Fruit fly (Drosophila melanogaster) whole organism, embryonic: Measurements from ENCODE around the gene Rab30.
A peak's percentile ranks its signal among the peaks of the same experiment; 100 is the strongest.

Experiments
- Awh ChIP-seq: fragments of 200-800 bp; sonication (Bioruptor generic); IDR thresholded peaks from 2 replicates; pipeline ENCODE4, ENCODE4 v1.3.6; 2022; ENCODE audit warnings: missing biosample characterization, missing genetic modification characterization
- CG11695 ChIP-seq: fragments of 200-800 bp; sonication (Bioruptor generic); IDR thresholded peaks from 3 replicates; pipeline ENCODE4 v1.3.6; 2022; ENCODE audit warnings: missing biosample characterization, missing genetic modification characterization
- CG14667 ChIP-seq: fragments of 200-800 bp; sonication (Bioruptor generic); IDR thresholded peaks from 2 replicates; pipeline ENCODE4 v1.3.6; 2022; ENCODE audit warnings: missing biosample characterization, missing genetic modification characterization
- CG15479 ChIP-seq: fragments of 200-800 bp; sonication (Bioruptor generic); optimal IDR thresholded peaks from 3 replicates; lab custom pipeline; 2019; ENCODE audit warnings: missing biosample characterization, mild to moderate bottlenecking, missing genetic modification characterization, moderate library complexity
- CG16779 ChIP-seq: fragments of 200-800 bp; sonication (Bioruptor generic); IDR thresholded peaks from 2 replicates; pipeline ENCODE4 v1.3.6; 2022; ENCODE audit warnings: missing biosample characterization, missing genetic modification characterization
- CG18764 ChIP-seq: fragments of 200-800 bp; sonication (Bioruptor generic); optimal IDR thresholded peaks from 3 replicates; lab custom pipeline; 2016; ENCODE audit warnings: missing biosample characterization, missing genetic modification characterization
- CG2202 ChIP-seq: fragments of 200-800 bp; sonication (Bioruptor generic); optimal IDR thresholded peaks from 2 replicates; lab custom pipeline; 2018; ENCODE audit warnings: missing biosample characterization, mild to moderate bottlenecking, missing genetic modification characterization
- CG2678 ChIP-seq: fragments of 200-800 bp; sonication (Bioruptor generic); optimal IDR thresholded peaks from 3 replicates; lab custom pipeline; 2019; ENCODE audit warnings: missing biosample characterization, mild to moderate bottlenecking, missing genetic modification characterization, moderate library complexity
- CG4360 ChIP-seq: fragments of 200-800 bp; sonication (Bioruptor generic); IDR thresholded peaks from 2 replicates; pipeline ENCODE4 v1.3.6; 2022; ENCODE audit warnings: missing biosample characterization, missing genetic modification characterization
- CG7372 ChIP-seq: fragments of 200-800 bp; sonication (Bioruptor generic); IDR thresholded peaks from 2 replicates; pipeline ENCODE4 v1.3.6; 2022; ENCODE audit warnings: missing biosample characterization, missing genetic modification characterization
- CG8089 ChIP-seq: fragments of 200-800 bp; sonication (Bioruptor generic); optimal IDR thresholded peaks from 3 replicates; lab custom pipeline; 2016; ENCODE audit warnings: missing biosample characterization, missing genetic modification characterization
- CTCF ChIP-seq: fragments of 200-800 bp; sonication (Bioruptor generic); optimal IDR thresholded peaks from 2 replicates; lab custom pipeline; 2017; ENCODE audit warnings: missing biosample characterization, mild to moderate bottlenecking, missing genetic modification characterization, moderate library complexity
- Gsc ChIP-seq: fragments of 200-800 bp; sonication (Bioruptor generic); IDR thresholded peaks from 2 replicates; pipeline ENCODE4 v1.3.6; 2022; ENCODE audit warnings: missing biosample characterization, missing genetic modification characterization
- Gug ChIP-seq: fragments of 200-800 bp; sonication (Bioruptor generic); IDR thresholded peaks from 4 replicates; pipeline ENCODE4 v1.3.6; 2022; ENCODE audit warnings: missing biosample characterization, missing genetic modification characterization
- H15 ChIP-seq: fragments of 200-800 bp; sonication (Bioruptor generic); IDR thresholded peaks from 3 replicates; pipeline ENCODE4 v1.3.6; 2022; ENCODE audit warnings: missing biosample characterization, missing genetic modification characterization
- HLHmδ ChIP-seq: fragments of 200-800 bp; sonication (Bioruptor generic); optimal IDR thresholded peaks from 2 replicates; lab custom pipeline; 2018; ENCODE audit warnings: missing biosample characterization, mild to moderate bottlenecking, missing genetic modification characterization, moderate library complexity
- HmgD ChIP-seq: fragments of 200-800 bp; sonication (Bioruptor generic); optimal IDR thresholded peaks from 3 replicates; lab custom pipeline; 2016; ENCODE audit warnings: missing biosample characterization, missing genetic modification characterization
- HmgZ ChIP-seq: fragments of 200-800 bp; sonication (Bioruptor generic); optimal IDR thresholded peaks from 2 replicates; lab custom pipeline; 2018; ENCODE audit warnings: missing biosample characterization, mild to moderate bottlenecking, missing genetic modification characterization
- Jarid2 ChIP-seq: fragments of 200-800 bp; sonication (Bioruptor generic); optimal IDR thresholded peaks from 3 replicates; lab custom pipeline; 2017; ENCODE audit warnings: mild to moderate bottlenecking, missing biosample characterization, missing genetic modification reagents, missing genetic modification characterization
- MESR4 ChIP-seq: fragments of 200-800 bp; sonication (Bioruptor generic); optimal IDR thresholded peaks from 2 replicates; lab custom pipeline; 2018; ENCODE audit warnings: missing biosample characterization, mild to moderate bottlenecking, missing genetic modification characterization, moderate library complexity
- MTF-1 ChIP-seq: fragments of 200-800 bp; sonication (Bioruptor generic); optimal IDR thresholded peaks from 2 replicates; lab custom pipeline; 2018; ENCODE audit warnings: missing biosample characterization, mild to moderate bottlenecking, missing genetic modification characterization, borderline replicate concordance
- Max ChIP-seq: fragments of 200-800 bp; sonication (Bioruptor generic); optimal IDR thresholded peaks from 2 replicates; lab custom pipeline; 2016; ENCODE audit warnings: missing biosample characterization, mild to moderate bottlenecking, missing genetic modification characterization
- Med ChIP-seq: fragments of 200-800 bp; sonication (Bioruptor generic); peaks from one replicate; lab custom pipeline; 2016; ENCODE audit warnings: missing biosample characterization, missing genetic modification characterization, mild to moderate bottlenecking, inconsistent platforms, moderate library complexity
- Mrtf ChIP-seq: fragments of 200-800 bp; sonication (Bioruptor generic); IDR thresholded peaks from 3 replicates; pipeline ENCODE4 v1.3.6; 2022; ENCODE audit warnings: missing biosample characterization, missing genetic modification characterization
- NC2α ChIP-seq: fragments of 200-800 bp; sonication (Bioruptor generic); optimal IDR thresholded peaks from 2 replicates; lab custom pipeline; 2016; ENCODE audit warnings: missing biosample characterization, missing genetic modification characterization
- Opbp ChIP-seq: fragments of 200-800 bp; sonication (Bioruptor generic); IDR thresholded peaks from 3 replicates; pipeline ENCODE4 v1.3.6; 2022; ENCODE audit warnings: missing biosample characterization, missing genetic modification characterization; ENCODE audit not compliant: partially characterized antibody
- Optix ChIP-seq: fragments of 200-800 bp; sonication (Bioruptor generic); IDR thresholded peaks from 3 replicates; pipeline ENCODE4 v1.3.6; 2022; ENCODE audit warnings: missing biosample characterization, missing genetic modification characterization
- Xbp1 ChIP-seq: fragments of 200-800 bp; sonication (Bioruptor generic); optimal IDR thresholded peaks from 3 replicates; lab custom pipeline; 2016; ENCODE audit warnings: missing biosample characterization, mild to moderate bottlenecking, missing genetic modification characterization
- amos ChIP-seq: fragments of 200-800 bp; sonication (Bioruptor generic); IDR thresholded peaks from 2 replicates; pipeline ENCODE4 v1.3.6; 2022; ENCODE audit warnings: missing biosample characterization, missing genetic modification characterization; ENCODE audit not compliant: partially characterized antibody
- bbx ChIP-seq: fragments of 200-800 bp; sonication (Bioruptor generic); IDR thresholded peaks from 2 replicates; pipeline ENCODE4 v1.3.6; 2022; ENCODE audit warnings: missing biosample characterization, missing genetic modification characterization; ENCODE audit not compliant: partially characterized antibody
- bsh ChIP-seq, 2 experiments: fragments of 200-800 bp; sonication (Bioruptor generic); optimal IDR thresholded peaks; 2 replicates each; lab custom pipeline; 2017 to 2018; ENCODE audit warnings: mild to moderate bottlenecking in 2 of 2, missing biosample characterization in 2 of 2, missing genetic modification characterization in 2 of 2, moderate library complexity in 1 of 2
- dm ChIP-seq: fragments of 200-800 bp; sonication (Bioruptor generic); optimal IDR thresholded peaks from 3 replicates; lab custom pipeline; 2016; ENCODE audit warnings: missing biosample characterization, missing genetic modification characterization
- gem ChIP-seq: fragments of 200-800 bp; sonication (Bioruptor generic); optimal IDR thresholded peaks from 2 replicates; lab custom pipeline; 2019; ENCODE audit warnings: missing biosample characterization, mild to moderate bottlenecking, missing genetic modification characterization, moderate library complexity
- kay ChIP-seq: fragments of 200-800 bp; sonication (Bioruptor generic); optimal IDR thresholded peaks from 2 replicates; lab custom pipeline; 2016; ENCODE audit warnings: missing biosample characterization, missing genetic modification characterization
- lbe ChIP-seq: fragments of 200-800 bp; sonication (Bioruptor generic); optimal IDR thresholded peaks from 2 replicates; lab custom pipeline; 2016; ENCODE audit warnings: missing biosample characterization, mild to moderate bottlenecking, missing genetic modification characterization
- lmd ChIP-seq: fragments of 200-800 bp; sonication (Bioruptor generic); IDR thresholded peaks from 2 replicates; pipeline ENCODE4 v1.3.6; 2022; ENCODE audit warnings: missing biosample characterization, missing genetic modification characterization
- nmo ChIP-seq: fragments of 200-800 bp; sonication (Bioruptor generic); optimal IDR thresholded peaks from 2 replicates; lab custom pipeline; 2018; ENCODE audit warnings: missing biosample characterization, mild to moderate bottlenecking, missing genetic modification characterization, moderate library complexity
- odd ChIP-seq: fragments of 200-800 bp; sonication (Bioruptor generic); optimal IDR thresholded peaks from 2 replicates; lab custom pipeline; 2017; ENCODE audit warnings: missing biosample characterization, mild to moderate bottlenecking, missing genetic modification characterization
- onecut ChIP-seq: fragments of 200-800 bp; sonication (Bioruptor generic); IDR thresholded peaks from 2 replicates; pipeline ENCODE4 v1.3.6; 2022; ENCODE audit warnings: missing biosample characterization, missing genetic modification characterization
- org-1 ChIP-seq: fragments of 200-800 bp; sonication (Bioruptor generic); optimal IDR thresholded peaks from 2 replicates; lab custom pipeline; 2017; ENCODE audit warnings: missing biosample characterization, missing genetic modification characterization
- pan ChIP-seq, 4 experiments: fragments of >200 bp in 3 of 4; fragments of 200-800 bp in 1 of 4; sonication (Bioruptor generic) in 1 of 4; optimal IDR thresholded peaks in 3 of 4; IDR thresholded peaks in 1 of 4; 2 replicates each; pipeline versions ENCODE4 v1.3.6 to Lab custom; 2017 to 2022; ENCODE audit warnings: missing biosample characterization in 2 of 4, missing genetic modification characterization in 2 of 4, mixed read lengths in 1 of 4
- pfk ChIP-seq: fragments of 200-800 bp; sonication (Bioruptor generic); optimal IDR thresholded peaks from 2 replicates; lab custom pipeline; 2018; ENCODE audit warnings: missing biosample characterization, mild to moderate bottlenecking, missing genetic modification characterization, moderate library complexity
- sc ChIP-seq, 3 experiments: fragments of >200 bp in 2 of 3; fragments of 200-800 bp in 1 of 3; sonication (Bioruptor generic) in 1 of 3; optimal IDR thresholded peaks; 2 replicates in 2 of 3; 3 replicates in 1 of 3; lab custom pipeline; 2017; ENCODE audit warnings: mild to moderate bottlenecking in 1 of 3, missing biosample characterization in 1 of 3, missing genetic modification characterization in 1 of 3, missing genetic modification reagents in 1 of 3
- scrt ChIP-seq: fragments of 200-800 bp; sonication (Bioruptor generic); optimal IDR thresholded peaks from 2 replicates; lab custom pipeline; 2018; ENCODE audit warnings: missing biosample characterization, mild to moderate bottlenecking, missing genetic modification characterization, moderate library complexity
- sim ChIP-seq: fragments of 200-800 bp; sonication (Bioruptor generic); IDR thresholded peaks from 2 replicates; pipeline ENCODE4 v1.3.6; 2022; ENCODE audit warnings: missing biosample characterization, missing genetic modification characterization
- so ChIP-seq: fragments of 200-800 bp; sonication (Bioruptor generic); IDR thresholded peaks from 3 replicates; pipeline ENCODE4 v1.3.6; 2022; ENCODE audit warnings: missing biosample characterization, missing genetic modification characterization
- usp ChIP-seq: fragments of >200 bp; optimal IDR thresholded peaks from 2 replicates; lab custom pipeline; 2017; ENCODE audit warnings: missing biosample characterization, missing genetic modification characterization
- z ChIP-seq: fragments of 200-800 bp; sonication (Bioruptor generic); IDR thresholded peaks from 3 replicates; pipeline ENCODE4 v1.3.6; 2022; ENCODE audit warnings: missing biosample characterization, missing genetic modification characterization

Gene Rab30

DNA sequence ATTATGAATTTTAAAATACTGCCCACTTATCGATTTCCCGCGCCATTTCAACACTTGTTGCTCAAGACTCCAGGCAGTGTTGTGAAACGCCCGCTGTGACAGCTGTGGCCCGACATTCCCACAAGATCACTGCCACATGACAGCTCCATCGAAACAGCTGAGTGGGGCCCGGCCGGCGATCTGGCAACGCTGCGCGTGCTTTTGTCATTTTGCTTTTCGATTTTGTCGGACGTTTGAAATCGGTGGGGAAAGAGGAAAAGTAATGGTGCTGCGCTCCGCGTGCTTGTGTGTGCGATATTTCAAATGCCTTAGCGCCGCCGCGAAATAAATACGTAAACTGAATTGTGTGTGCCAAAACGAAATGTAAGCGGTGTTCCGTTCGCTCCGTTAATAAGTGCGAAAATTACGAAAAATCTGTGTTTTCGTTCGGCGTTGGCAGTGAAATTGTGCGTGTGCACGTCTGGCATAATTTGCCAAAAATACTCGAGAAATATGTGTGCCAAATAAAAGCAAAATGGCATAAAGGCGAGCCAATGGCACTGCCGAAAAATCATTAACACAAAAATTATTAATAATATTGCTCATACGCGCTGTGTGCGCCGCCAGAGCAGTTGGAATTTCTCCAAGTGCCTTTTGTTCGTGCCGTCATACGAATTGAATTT, 9.9 kb upstream of the Rab30 start (continued):
- TF ChIP-seq sc (optimal IDR thresholded peaks at IDR 0.05; lab: Kevin White, UChicago) (no peak), sc (GFP tag; optimal IDR thresholded peaks at IDR 0.05; lab: Kevin White, UChicago) (no peak), lbe (GFP tag; lab: Kevin White, UChicago) (peak; percentile 44), sim (no peak), HmgZ (tag; lab: Kevin White, UChicago) (peak; percentile 96), CG2678 (tag; lab: Kevin White, UChicago) (peak; percentile 49), Xbp1 (GFP tag; lab: Kevin White, UChicago) (peak; percentile 31), odd (GFP tag; lab: Kevin White, UChicago) (peak; percentile 7), bbx (GFP tag; lab: Robert Waterston, UW) (peak; percentile 77), CG16779 (GFP tag; lab: Robert Waterston, UW) (peak; percentile 58), CG2202 (tag; lab: Kevin White, UChicago) (peak; percentile 11), usp (GFP tag; lab: Kevin White, UChicago) (no peak), dm (GFP tag; lab: Kevin White, UChicago) (peak; percentile 82), pfk (GFP tag; lab: Kevin White, UChicago) (peak; percentile 56), Optix (peak; percentile 70; the same call in 2 of the 3 replicates), MESR4 (GFP tag; lab: Kevin White, UChicago) (peak; percentile 66), bsh (GFP tag; optimal IDR thresholded peaks at IDR 0.05; lab: Kevin White, UChicago) (peak in 1 of 2 experiments; percentile 28), CTCF (no peak), CG4360 (no peak), org-1 (GFP tag; lab: Kevin White, UChicago) (peak; percentile 47), nmo (GFP tag; lab: Kevin White, UChicago) (peak; percentile 16), CG14667 (GFP tag; lab: Robert Waterston, UW) (no peak), NC2α (GFP tag; lab: Kevin White, UChicago) (no peak), amos (GFP tag; lab: Robert Waterston, UW) (peak; percentile 68; the same call in 1 of the 2 replicates), CG8089 (no peak), Max (GFP tag; lab: Kevin White, UChicago) (peak; percentile 36), Gug (GFP tag; lab: Robert Waterston, UW) (peak; percentile 59; the same call in 3 of the 4 replicates), CG15479 (no peak), H15 (GFP tag; lab: Robert Waterston, UW) (peak; percentile 26; the same call in 1 of the 3 replicates), onecut (GFP tag; lab: Robert Waterston, UW) (peak; percentile 79), pan (optimal IDR thresholded peaks at IDR 0.05; lab: Kevin White, UChicago) (no peak), pan (GFP tag; optimal IDR thresholded peaks at IDR 0.05 in 1 of 2, IDR thresholded peaks at IDR 0.05 in 1 of 2) (peak in 1 of 2 experiments; percentile 23), Awh (GFP tag; lab: Robert Waterston, UW) (no peak; the same call in 1 of the 2 replicates), lmd (GFP tag; lab: Robert Waterston, UW) (peak; percentile 54), kay (GFP tag; lab: Kevin White, UChicago) (no peak), z (GFP tag; lab: Robert Waterston, UW) (no peak), MTF-1 (GFP tag; lab: Kevin White, UChicago) (peak; percentile 49), so (GFP tag; lab: Robert Waterston, UW) (peak; percentile 35), CG18764 (GFP tag; lab: Kevin White, UChicago) (no peak), Jarid2 (GFP tag; lab: Kevin White, UChicago) (peak; percentile 48), Med (peak; percentile 95), Opbp (peak; percentile 70; the same call in 2 of the 3 replicates), Mrtf (GFP tag; lab: Robert Waterston, UW) (peak; percentile 65; the same call in 2 of the 3 replicates), HmgD (peak; percentile 78), CG11695 (GFP tag; lab: Robert Waterston, UW) (peak; percentile 53; the same call in 1 of the 3 replicates), HLHmδ (GFP tag; lab: Kevin White, UChicago) (peak; percentile 84), gem (tag; lab: Kevin White, UChicago) (peak; percentile 58), scrt (GFP tag; lab: Kevin White, UChicago) (peak; percentile 98), Gsc (no peak), CG7372 (GFP tag; lab: Robert Waterston, UW) (0 out of 2 replicates have a peak, but pooled peaks have one; percentile 27)
